Fruit fly (Drosophila melanogaster) whole organism, embryonic: ENCODE measurements around the gene CG33932.

Experiments used
- CG1024 ChIP-seq: fragments of 200-800 bp; sonication (Bioruptor generic); IDR thresholded peaks from 2 replicates; pipeline ENCODE4 v1.3.6; 2022; ENCODE audit warnings: missing biosample characterization, missing genetic modification characterization
- CG10267 ChIP-seq: fragments of 200-800 bp; sonication (Bioruptor generic); optimal IDR thresholded peaks from 2 replicates; lab custom pipeline; 2018; ENCODE audit warnings: missing biosample characterization, mild to moderate bottlenecking, missing genetic modification characterization, moderate library complexity
- CG10462 ChIP-seq: fragments of 200-800 bp; sonication (Bioruptor generic); optimal IDR thresholded peaks from 2 replicates; lab custom pipeline; 2016; ENCODE audit warnings: missing biosample characterization, missing genetic modification characterization
- CG11085 ChIP-seq: fragments of 200-800 bp; sonication (Bioruptor generic); IDR thresholded peaks from 2 replicates; pipeline ENCODE4 v1.3.6; 2022; ENCODE audit warnings: missing biosample characterization, missing genetic modification characterization
- CG13287 ChIP-seq: fragments of 200-800 bp; sonication (Bioruptor generic); IDR thresholded peaks from 2 replicates; pipeline ENCODE4 v1.3.6; 2022; ENCODE audit warnings: missing biosample characterization, missing genetic modification characterization; ENCODE audit not compliant: partially characterized antibody
- CG13424 ChIP-seq: fragments of 200-800 bp; sonication (Bioruptor generic); optimal IDR thresholded peaks from 2 replicates; lab custom pipeline; 2019; ENCODE audit warnings: missing biosample characterization, mild to moderate bottlenecking, missing genetic modification characterization, moderate library complexity
- CG14441 ChIP-seq: fragments of 200-800 bp; sonication (Bioruptor generic); IDR thresholded peaks from 2 replicates; pipeline ENCODE4 v1.3.6; 2022; ENCODE audit warnings: missing biosample characterization, missing genetic modification characterization
- CG14710 ChIP-seq: fragments of 200-800 bp; sonication (Bioruptor generic); optimal IDR thresholded peaks from 3 replicates; lab custom pipeline; 2019; ENCODE audit warnings: missing biosample characterization, mild to moderate bottlenecking, missing genetic modification characterization, moderate library complexity
- CG17359 ChIP-seq: fragments of 200-800 bp; sonication (Bioruptor generic); optimal IDR thresholded peaks from 3 replicates; lab custom pipeline; 2018; ENCODE audit warnings: missing biosample characterization, mild to moderate bottlenecking, missing genetic modification characterization, moderate library complexity
- CG17912 ChIP-seq: fragments of 200-800 bp; sonication (Bioruptor generic); optimal IDR thresholded peaks from 2 replicates; lab custom pipeline; 2018; ENCODE audit warnings: missing biosample characterization, mild to moderate bottlenecking, missing genetic modification characterization
- CG18262 ChIP-seq: fragments of 200-800 bp; optimal IDR thresholded peaks from 3 replicates; lab custom pipeline; 2019; ENCODE audit warnings: missing biosample characterization, mild to moderate bottlenecking, missing genetic modification characterization, moderate library complexity
- CG2712 ChIP-seq: fragments of 200-800 bp; optimal IDR thresholded peaks from 3 replicates; lab custom pipeline; 2019; ENCODE audit warnings: missing biosample characterization, mild to moderate bottlenecking, missing genetic modification characterization, moderate library complexity
- CG5180 ChIP-seq: fragments of 200-800 bp; sonication (Bioruptor generic); optimal IDR thresholded peaks from 3 replicates; lab custom pipeline; 2017; ENCODE audit warnings: missing biosample characterization, missing genetic modification characterization, mild to moderate bottlenecking, moderate library complexity, missing genetic modification reagents
- CG5953 ChIP-seq: fragments of 200-800 bp; sonication (Bioruptor generic); IDR thresholded peaks from 2 replicates; pipeline ENCODE4 v1.3.6; 2022; ENCODE audit warnings: missing biosample characterization, missing genetic modification characterization
- CG8089 ChIP-seq: fragments of 200-800 bp; sonication (Bioruptor generic); optimal IDR thresholded peaks from 3 replicates; lab custom pipeline; 2016; ENCODE audit warnings: missing biosample characterization, missing genetic modification characterization
- Dll ChIP-seq: fragments of 200-800 bp; sonication (Bioruptor generic); IDR thresholded peaks from 4 replicates; pipeline ENCODE4 v1.3.6; 2022; ENCODE audit warnings: missing biosample characterization, missing genetic modification characterization; ENCODE audit not compliant: partially characterized antibody
- Eip74EF ChIP-seq, 2 experiments: fragments of 200-800 bp in 1 of 2; fragments of >200 bp in 1 of 2; sonication (Bioruptor generic) in 1 of 2; optimal IDR thresholded peaks; 2 replicates each; lab custom pipeline; 2017 to 2019; ENCODE audit warnings: missing biosample characterization in 2 of 2, missing genetic modification characterization in 2 of 2, mild to moderate bottlenecking in 1 of 2, moderate library complexity in 1 of 2
- Elba2 ChIP-seq: fragments of 200-800 bp; sonication (Bioruptor generic); optimal IDR thresholded peaks from 3 replicates; lab custom pipeline; 2016; ENCODE audit warnings: missing biosample characterization, missing genetic modification characterization
- Ets65A ChIP-seq: fragments of 200-800 bp; sonication (Bioruptor generic); peaks from one replicate; lab custom pipeline; 2016; ENCODE audit warnings: missing biosample characterization, missing genetic modification characterization
- HmgZ ChIP-seq: fragments of 200-800 bp; sonication (Bioruptor generic); optimal IDR thresholded peaks from 2 replicates; lab custom pipeline; 2018; ENCODE audit warnings: missing biosample characterization, mild to moderate bottlenecking, missing genetic modification characterization
- MBD-R2 ChIP-seq: fragments of 200-800 bp; sonication (Bioruptor generic); IDR thresholded peaks from 2 replicates; pipeline ENCODE4 v1.3.6; 2022; ENCODE audit warnings: missing biosample characterization, missing genetic modification characterization
- MTF-1 ChIP-seq: fragments of 200-800 bp; sonication (Bioruptor generic); optimal IDR thresholded peaks from 2 replicates; lab custom pipeline; 2018; ENCODE audit warnings: missing biosample characterization, mild to moderate bottlenecking, missing genetic modification characterization, borderline replicate concordance
- Nf-YC ChIP-seq: fragments of 200-800 bp; optimal IDR thresholded peaks from 3 replicates; lab custom pipeline; 2019; ENCODE audit warnings: missing biosample characterization, mild to moderate bottlenecking, missing genetic modification characterization, moderate library complexity
- NfI ChIP-seq: fragments of 200-800 bp; sonication (Bioruptor generic); optimal IDR thresholded peaks from 3 replicates; lab custom pipeline; 2018; ENCODE audit warnings: missing biosample characterization, mild to moderate bottlenecking, missing genetic modification characterization, moderate library complexity
- Opbp ChIP-seq: fragments of 200-800 bp; sonication (Bioruptor generic); IDR thresholded peaks from 3 replicates; pipeline ENCODE4 v1.3.6; 2022; ENCODE audit warnings: missing biosample characterization, missing genetic modification characterization; ENCODE audit not compliant: partially characterized antibody
- Rfx ChIP-seq: fragments of 200-800 bp; sonication (Bioruptor generic); IDR thresholded peaks from 2 replicates; pipeline ENCODE4 v1.3.6; 2022; ENCODE audit warnings: missing biosample characterization, missing genetic modification characterization
- Side ChIP-seq: fragments of 200-800 bp; sonication (Bioruptor generic); optimal IDR thresholded peaks from 2 replicates; lab custom pipeline; 2016; ENCODE audit warnings: missing biosample characterization, missing genetic modification characterization
- Spps ChIP-seq: fragments of 200-800 bp; sonication (Bioruptor generic); optimal IDR thresholded peaks from 2 replicates; lab custom pipeline; 2018; ENCODE audit warnings: missing biosample characterization, mild to moderate bottlenecking, missing genetic modification characterization
- Trl ChIP-seq, 3 experiments: fragments of >200 bp in 2 of 3; fragments of 200-800 bp in 1 of 3; sonication (Bioruptor generic) in 1 of 3; optimal IDR thresholded peaks; 2 replicates in 1 of 3; 3 replicates in 2 of 3; lab custom pipeline; 2016 to 2017; ENCODE audit warnings: missing biosample characterization in 1 of 3, missing genetic modification characterization in 1 of 3
- fru ChIP-seq: fragments of >200 bp; optimal IDR thresholded peaks from 2 replicates; lab custom pipeline; 2017
- grau ChIP-seq: fragments of 200-800 bp; optimal IDR thresholded peaks from 3 replicates; lab custom pipeline; 2019; ENCODE audit warnings: missing biosample characterization, mild to moderate bottlenecking, missing genetic modification characterization, moderate library complexity
- hkb ChIP-seq, 2 experiments: fragments of 200-800 bp in 1 of 2; fragments of >200 bp in 1 of 2; sonication (Bioruptor generic) in 1 of 2; IDR thresholded peaks in 1 of 2; optimal IDR thresholded peaks in 1 of 2; 2 replicates each; pipeline versions ENCODE4 v1.3.6 to Lab custom; 2017 to 2022; ENCODE audit warnings: missing biosample characterization in 1 of 2, missing genetic modification characterization in 1 of 2
- kah ChIP-seq: fragments of 200-800 bp; sonication (Bioruptor generic); optimal IDR thresholded peaks from 2 replicates; lab custom pipeline; 2018; ENCODE audit warnings: missing biosample characterization, mild to moderate bottlenecking, missing genetic modification characterization
- klu ChIP-seq: fragments of 200-800 bp; sonication (Bioruptor generic); IDR thresholded peaks from 2 replicates; pipeline ENCODE4 v1.3.6; 2022; ENCODE audit warnings: missing biosample characterization, missing genetic modification characterization
- knrl ChIP-seq: fragments of 200-800 bp; sonication (Bioruptor generic); IDR thresholded peaks from 3 replicates; pipeline ENCODE4 v1.3.6; 2022; ENCODE audit warnings: missing biosample characterization, missing genetic modification characterization; ENCODE audit not compliant: partially characterized antibody
- lola ChIP-seq, 3 experiments: fragments of >200 bp in 2 of 3; fragments of 200-800 bp in 1 of 3; sonication (Bioruptor generic) in 1 of 3; optimal IDR thresholded peaks; 2 replicates each; lab custom pipeline; 2017 to 2019; ENCODE audit warnings: missing biosample characterization in 3 of 3, missing genetic modification characterization in 3 of 3, mild to moderate bottlenecking in 1 of 3, moderate library complexity in 1 of 3
- luna ChIP-seq: fragments of 200-800 bp; sonication (Bioruptor generic); optimal IDR thresholded peaks from 2 replicates; lab custom pipeline; 2016; ENCODE audit warnings: missing biosample characterization, missing genetic modification characterization
- nom ChIP-seq: fragments of 200-800 bp; sonication (Bioruptor generic); optimal IDR thresholded peaks from 2 replicates; lab custom pipeline; 2017; ENCODE audit warnings: missing biosample characterization, missing genetic modification characterization, mild to moderate bottlenecking, moderate library complexity, missing genetic modification reagents
- onecut ChIP-seq: fragments of 200-800 bp; sonication (Bioruptor generic); IDR thresholded peaks from 2 replicates; pipeline ENCODE4 v1.3.6; 2022; ENCODE audit warnings: missing biosample characterization, missing genetic modification characterization
- otp ChIP-seq: fragments of 200-800 bp; sonication (Bioruptor generic); IDR thresholded peaks from 3 replicates; pipeline ENCODE4, ENCODE4 v1.3.6; 2022; ENCODE audit warnings: missing biosample characterization, missing genetic modification characterization
- pan ChIP-seq, 4 experiments: fragments of >200 bp in 3 of 4; fragments of 200-800 bp in 1 of 4; sonication (Bioruptor generic) in 1 of 4; optimal IDR thresholded peaks in 3 of 4; IDR thresholded peaks in 1 of 4; 2 replicates each; pipeline versions ENCODE4 v1.3.6 to Lab custom; 2017 to 2022; ENCODE audit warnings: missing biosample characterization in 2 of 4, missing genetic modification characterization in 2 of 4, mixed read lengths in 1 of 4
- pfk ChIP-seq: fragments of 200-800 bp; sonication (Bioruptor generic); optimal IDR thresholded peaks from 2 replicates; lab custom pipeline; 2018; ENCODE audit warnings: missing biosample characterization, mild to moderate bottlenecking, missing genetic modification characterization, moderate library complexity
- pum ChIP-seq: fragments of 200-800 bp; sonication (Bioruptor generic); optimal IDR thresholded peaks from 2 replicates; lab custom pipeline; 2016; ENCODE audit warnings: missing biosample characterization, missing genetic modification characterization
- trh ChIP-seq: fragments of 200-800 bp; sonication (Bioruptor generic); optimal IDR thresholded peaks from 2 replicates; lab custom pipeline; 2016; ENCODE audit warnings: missing biosample characterization, missing genetic modification characterization
- vvl ChIP-seq: fragments of 200-800 bp; sonication (Bioruptor generic); IDR thresholded peaks from 2 replicates; pipeline ENCODE4 v1.3.6; 2022; ENCODE audit warnings: missing biosample characterization, missing genetic modification characterization
- zfh1 ChIP-seq: fragments of 200-800 bp; sonication (Bioruptor generic); IDR thresholded peaks from 3 replicates; pipeline ENCODE4 v1.3.6; 2022; ENCODE audit warnings: missing biosample characterization, missing genetic modification characterization
- zfh2 ChIP-seq: fragments of 200-800 bp; sonication (Bioruptor generic); optimal IDR thresholded peaks from 2 replicates; lab custom pipeline; 2016; ENCODE audit warnings: missing biosample characterization, missing genetic modification characterization

The CG33932 gene

dm6 chrX:19701611-19702010, 42.6 kb upstream of the CG33932 start, which contains the start of gene Tcs4 (continued):
- TF ChIP-seq CG17359 = peak; percentile 13
- no peak for TF ChIP-seq Side
- TF ChIP-seq pan (optimal IDR thresholded peaks at IDR 0.05; lab: Kevin White, UChicago) = no peak
- TF ChIP-seq pan (GFP tag; optimal IDR thresholded peaks at IDR 0.05 in 1 of 2, IDR thresholded peaks at IDR 0.05 in 1 of 2) = peak in 1 of 2 experiments; percentile 21
- TF ChIP-seq MBD-R2 = peak; percentile 82
- TF ChIP-seq onecut (GFP tag; lab: Robert Waterston, UW) = no peak
- TF ChIP-seq CG13287 (GFP tag; lab: Robert Waterston, UW) = peak; percentile 77
- TF ChIP-seq Ets65A (GFP tag; lab: Kevin White, UChicago) = peak; percentile 67
- TF ChIP-seq Spps (tag; lab: Kevin White, UChicago) = no peak
- peak; percentile 17 for TF ChIP-seq NfI
- peak; percentile 37 for TF ChIP-seq CG18262 (tag; lab: Kevin White, UChicago)
- TF ChIP-seq CG14710 (tag; lab: Kevin White, UChicago) = peak; percentile 49
- TF ChIP-seq lola (GFP tag; optimal IDR thresholded peaks at IDR 0.05; lab: Kevin White, UChicago) = peak in 1 of 3 experiments; percentile 46
- TF ChIP-seq, all 482 proteins: peak for 104

dm6 chrX:19704083-19704482, 40.1 kb upstream of the CG33932 start, which contains the start of the genes CG14230 and CG14232:
Gene CG14230 (plus strand): TSS chrX:19704176.
Gene CG14232 (minus strand): TSS chrX:19704259.
- TF ChIP-seq otp (GFP tag; lab: Robert Waterston, UW) = no peak
- no peak for TF ChIP-seq klu (GFP tag; lab: Robert Waterston, UW)
- no peak for TF ChIP-seq trh
- TF ChIP-seq hkb (optimal IDR thresholded peaks at IDR 0.05; lab: Kevin White, UChicago) = no peak
- no peak for TF ChIP-seq hkb (GFP tag; IDR thresholded peaks at IDR 0.05; lab: Robert Waterston, UW)
- no peak for TF ChIP-seq fru
- TF ChIP-seq nom = no peak
- no peak for TF ChIP-seq CG10462
- peak; percentile 47 for TF ChIP-seq Elba2
- no peak for TF ChIP-seq CG5953 (GFP tag; lab: Robert Waterston, UW)
- no peak for TF ChIP-seq Nf-YC (tag; lab: Kevin White, UChicago)
- 0 out of 3 replicates have a peak, but pooled peaks have one; percentile 39 for TF ChIP-seq knrl
- no peak for TF ChIP-seq vvl (GFP tag; lab: Robert Waterston, UW)
- no peak for TF ChIP-seq CG14441 (GFP tag; lab: Robert Waterston, UW)
- TF ChIP-seq MTF-1 (GFP tag; lab: Kevin White, UChicago) = no peak
- TF ChIP-seq zfh2 (GFP tag; lab: Kevin White, UChicago) = peak; percentile 6
- no peak for TF ChIP-seq CG2712 (tag; lab: Kevin White, UChicago)
- peak; percentile 69 for TF ChIP-seq CG13287 (GFP tag; lab: Robert Waterston, UW)
- TF ChIP-seq CG10267 (tag; lab: Kevin White, UChicago) = peak; percentile 90
- TF ChIP-seq CG17912 (GFP tag; lab: Kevin White, UChicago) = no peak
- TF ChIP-seq MBD-R2 = peak; percentile 88
- TF ChIP-seq Trl (optimal IDR thresholded peaks at IDR 0.05; lab: Kevin White, UChicago) = no peak
- TF ChIP-seq Trl (GFP tag; optimal IDR thresholded peaks at IDR 0.05; lab: Kevin White, UChicago) = no peak
- no peak for TF ChIP-seq CG11085 (GFP tag; lab: Robert Waterston, UW)
- TF ChIP-seq CG5180 (GFP tag; lab: Kevin White, UChicago) = no peak
- no peak for TF ChIP-seq CG8089 (GFP tag; lab: Kevin White, UChicago)
- no peak for TF ChIP-seq pfk (GFP tag; lab: Kevin White, UChicago)
- no peak for TF ChIP-seq zfh1 (GFP tag; lab: Robert Waterston, UW)
- no peak for TF ChIP-seq CG13424 (tag; lab: Kevin White, UChicago)
- no peak for TF ChIP-seq pum (GFP tag; lab: Kevin White, UChicago)
- TF ChIP-seq Opbp (GFP tag; lab: Robert Waterston, UW) = no peak
- no peak for TF ChIP-seq CG1024 (GFP tag; lab: Robert Waterston, UW)
- 0 out of 4 replicates have a peak, but pooled peaks have one; percentile 42 for TF ChIP-seq Dll (GFP tag; lab: Robert Waterston, UW)
- no peak for TF ChIP-seq luna (GFP tag; lab: Kevin White, UChicago)
- peak; percentile 17 for TF ChIP-seq grau (tag; lab: Kevin White, UChicago)
- TF ChIP-seq Rfx (GFP tag; lab: Robert Waterston, UW) = 0 out of 2 replicates have a peak, but pooled peaks have one; percentile 23
- TF ChIP-seq HmgZ = peak; percentile 17
- no peak for TF ChIP-seq kah
- TF ChIP-seq Eip74EF (GFP tag; optimal IDR thresholded peaks at IDR 0.05; lab: Kevin White, UChicago) = no peak
